Fruit fly (Drosophila melanogaster) whole organism: ENCODE measurements around the gene CG17359.

Source experiments
- Dll ChIP-seq: fragments of >200 bp; optimal IDR thresholded peaks from 2 replicates; lab custom pipeline; 2017
- usp ChIP-seq: fragments of >200 bp; optimal IDR thresholded peaks from 2 replicates; lab custom pipeline; 2017; ENCODE audit warnings: missing biosample characterization, missing genetic modification characterization, mixed read lengths

dm6 chr3L:13957212-13957668 is 41.8 kb downstream of the CG17359 start:
- TF ChIP-seq Dll (lab: Kevin White, UChicago) (no peak), usp (GFP tag; lab: Kevin White, UChicago) (no peak)
